Worm (Caenorhabditis elegans): ENCODE results near the gene K07H8.5.

Gene K07H8.5

DNA sequence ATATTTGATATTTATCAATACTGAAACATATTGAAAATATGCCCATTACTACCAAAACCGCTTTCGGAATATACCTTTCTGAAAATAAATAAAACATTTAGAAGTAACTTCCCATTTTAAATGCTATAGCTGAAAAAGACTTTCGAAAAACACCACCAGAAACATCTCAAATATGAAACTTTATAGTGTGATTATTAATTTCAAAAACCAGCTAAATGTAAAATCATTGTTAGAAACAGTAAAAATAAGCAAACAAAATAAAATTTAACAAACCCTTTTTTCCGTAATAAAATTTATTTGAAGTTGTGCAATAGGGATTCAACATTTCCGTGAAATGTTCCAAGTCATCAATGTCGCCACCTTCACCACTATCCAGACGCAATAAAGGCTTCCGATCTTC lies at the start of gene K07H8.5, which contains the start of gene K07H8.8:
Gene K07H8.5, plus strand, starts transcription at position 301 of the 400 bp plus-strand sequence.
Gene K07H8.8, minus strand, starts transcription at position 389 of the 400 bp plus-strand sequence.
- no peak for TF ChIP-seq tra-4 (tag; optimal IDR thresholded peaks at IDR 0.05)
- TF ChIP-seq flt-1 (GFP tag; IDR thresholded peaks at IDR 0.05) = no peak
- TF ChIP-seq ama-1 (optimal IDR thresholded peaks at IDR 0.05) = no peak
- no peak for TF ChIP-seq F13C5.2 (tag; optimal IDR thresholded peaks at IDR 0.05)
- no peak for TF ChIP-seq aly-1 (tag; optimal IDR thresholded peaks at IDR 0.05)
- no peak for TF ChIP-seq ceh-36 (tag; optimal IDR thresholded peaks at IDR 0.05)
- no peak for TF ChIP-seq scrt-1 (GFP tag; IDR thresholded peaks at IDR 0.05)
- no peak for TF ChIP-seq hmg-4 (GFP tag; optimal IDR thresholded peaks at IDR 0.05)
- TF ChIP-seq pes-1 (GFP tag; IDR thresholded peaks at IDR 0.05) = no peak
- TF ChIP-seq ets-7 (tag; optimal IDR thresholded peaks at IDR 0.05) = no peak
- TF ChIP-seq tbx-37 (GFP tag; conservative IDR thresholded peaks at IDR 0.05) = no peak

DNA sequence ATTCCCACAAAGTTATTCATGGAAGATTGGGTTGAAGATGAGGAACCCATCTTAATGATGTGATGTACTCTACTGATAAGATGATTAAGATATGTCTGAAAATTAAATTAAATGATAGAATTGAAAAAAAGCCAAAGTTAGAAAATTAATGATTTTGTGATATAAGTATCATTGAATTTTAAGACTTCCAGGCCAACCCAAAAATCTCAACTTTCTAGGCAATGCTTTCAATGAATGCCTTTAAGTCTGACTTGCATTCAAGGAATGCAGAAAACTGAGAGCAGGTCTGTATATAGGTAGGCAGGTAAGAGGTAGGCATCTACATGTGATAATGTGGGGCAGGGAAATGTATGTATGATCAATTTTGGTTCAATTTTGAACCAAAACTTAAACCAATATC lies 48.1 kb upstream of the K07H8.5 start, which contains the start of gene ocr-2:
Gene ocr-2, minus strand, starts transcription at position 101 of the 400 bp plus-strand sequence.
- TF ChIP-seq hmbx-1 (tag; optimal IDR thresholded peaks at IDR 0.05) (no peak), B0310.2 (tag; optimal IDR thresholded peaks at IDR 0.05) (no peak), ceh-13 (GFP tag; optimal IDR thresholded peaks at IDR 0.05) (no peak), scrt-1 (GFP tag; IDR thresholded peaks at IDR 0.05) (no peak), ama-1 (optimal IDR thresholded peaks at IDR 0.05) (no peak), hmg-4 (GFP tag; optimal IDR thresholded peaks at IDR 0.05) (no peak), ets-7 (tag; optimal IDR thresholded peaks at IDR 0.05) (no peak), tbx-37 (GFP tag; conservative IDR thresholded peaks at IDR 0.05) (no peak), ceh-36 (tag; optimal IDR thresholded peaks at IDR 0.05) (no peak), hnd-1 (tag; optimal IDR thresholded peaks at IDR 0.05) (no peak), tbx-11 (GFP tag; IDR thresholded peaks at IDR 0.05) (no peak), F13C5.2 (tag; optimal IDR thresholded peaks at IDR 0.05) (no peak), aly-1 (tag; optimal IDR thresholded peaks at IDR 0.05) (no peak), sea-1 (GFP tag; conservative IDR thresholded peaks at IDR 0.05) (no peak), flt-1 (GFP tag; IDR thresholded peaks at IDR 0.05) (no peak), tra-4 (tag; optimal IDR thresholded peaks at IDR 0.05) (no peak), pes-1 (GFP tag; IDR thresholded peaks at IDR 0.05) (no peak)

DNA sequence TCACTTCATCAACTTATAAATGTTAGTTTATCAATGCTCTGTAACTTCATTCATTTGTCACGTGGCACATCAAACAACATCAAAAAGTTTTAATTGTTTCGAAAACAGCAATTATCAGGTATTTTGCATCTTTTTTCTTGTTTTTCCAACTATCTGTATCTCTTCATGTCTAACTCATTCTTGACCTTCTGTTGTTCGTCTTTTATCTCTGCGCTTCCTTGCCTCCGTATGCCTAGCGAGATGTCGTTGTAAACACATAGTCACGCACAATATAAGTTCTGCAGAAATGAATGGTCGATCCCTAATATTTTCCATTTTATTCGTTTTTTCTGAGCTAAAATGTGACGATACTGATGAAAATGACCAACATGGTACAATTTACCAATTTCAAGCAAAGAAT lies 46.2 kb upstream of the K07H8.5 start, which contains the start of gene gpx-6:
Gene gpx-6, plus strand, starts transcription at position 257 of the 400 bp plus-strand sequence.
- no peak for TF ChIP-seq tra-4 (tag; optimal IDR thresholded peaks at IDR 0.05)
- no peak for TF ChIP-seq ama-1 (optimal IDR thresholded peaks at IDR 0.05)
- no peak for TF ChIP-seq F13C5.2 (tag; optimal IDR thresholded peaks at IDR 0.05)
- TF ChIP-seq ceh-13 (GFP tag; optimal IDR thresholded peaks at IDR 0.05) = no peak
- no peak for TF ChIP-seq hnd-1 (tag; optimal IDR thresholded peaks at IDR 0.05)
- TF ChIP-seq hmg-4 (GFP tag; optimal IDR thresholded peaks at IDR 0.05) = no peak
- TF ChIP-seq B0310.2 (tag; optimal IDR thresholded peaks at IDR 0.05) = no peak
- TF ChIP-seq flt-1 (GFP tag; IDR thresholded peaks at IDR 0.05) = no peak
- no peak for TF ChIP-seq ets-7 (tag; optimal IDR thresholded peaks at IDR 0.05)
- TF ChIP-seq tbx-11 (GFP tag; IDR thresholded peaks at IDR 0.05) = no peak
- no peak for TF ChIP-seq scrt-1 (GFP tag; IDR thresholded peaks at IDR 0.05)
- TF ChIP-seq aly-1 (tag; optimal IDR thresholded peaks at IDR 0.05) = no peak
- TF ChIP-seq pes-1 (GFP tag; IDR thresholded peaks at IDR 0.05) = no peak
- TF ChIP-seq ceh-36 (tag; optimal IDR thresholded peaks at IDR 0.05) = no peak
- TF ChIP-seq sea-1 (GFP tag; conservative IDR thresholded peaks at IDR 0.05) = no peak
- TF ChIP-seq tbx-37 (GFP tag; conservative IDR thresholded peaks at IDR 0.05) = no peak
- TF ChIP-seq hmbx-1 (tag; optimal IDR thresholded peaks at IDR 0.05) = no peak

DNA sequence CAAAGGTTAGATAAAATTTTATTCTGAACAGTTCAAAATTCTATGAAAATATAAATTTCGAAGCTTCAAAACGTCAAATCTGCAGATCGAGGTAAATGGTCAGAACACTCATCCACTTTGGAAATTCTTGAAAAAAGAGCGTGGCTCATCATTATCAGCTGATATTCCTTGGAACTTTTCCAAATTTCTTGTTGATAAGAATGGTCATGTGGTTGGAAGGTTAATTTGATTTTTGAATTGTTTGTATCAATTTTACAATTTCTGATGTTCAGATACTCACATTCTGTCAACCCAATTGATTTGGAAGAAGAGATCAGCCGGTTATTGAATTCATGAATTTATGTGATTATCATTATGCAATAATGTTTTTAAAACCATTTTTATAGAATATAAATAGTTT lies 45.1 kb upstream of the K07H8.5 start:
- no peak for TF ChIP-seq ets-7 (tag; optimal IDR thresholded peaks at IDR 0.05)
- TF ChIP-seq F13C5.2 (tag; optimal IDR thresholded peaks at IDR 0.05) = no peak
- TF ChIP-seq aly-1 (tag; optimal IDR thresholded peaks at IDR 0.05) = no peak
- no peak for TF ChIP-seq sea-1 (GFP tag; conservative IDR thresholded peaks at IDR 0.05)
- TF ChIP-seq hmbx-1 (tag; optimal IDR thresholded peaks at IDR 0.05) = no peak
- TF ChIP-seq tbx-11 (GFP tag; IDR thresholded peaks at IDR 0.05) = no peak
- TF ChIP-seq hnd-1 (tag; optimal IDR thresholded peaks at IDR 0.05) = no peak
- TF ChIP-seq tra-4 (tag; optimal IDR thresholded peaks at IDR 0.05) = no peak
- TF ChIP-seq tbx-37 (GFP tag; conservative IDR thresholded peaks at IDR 0.05) = no peak

DNA sequence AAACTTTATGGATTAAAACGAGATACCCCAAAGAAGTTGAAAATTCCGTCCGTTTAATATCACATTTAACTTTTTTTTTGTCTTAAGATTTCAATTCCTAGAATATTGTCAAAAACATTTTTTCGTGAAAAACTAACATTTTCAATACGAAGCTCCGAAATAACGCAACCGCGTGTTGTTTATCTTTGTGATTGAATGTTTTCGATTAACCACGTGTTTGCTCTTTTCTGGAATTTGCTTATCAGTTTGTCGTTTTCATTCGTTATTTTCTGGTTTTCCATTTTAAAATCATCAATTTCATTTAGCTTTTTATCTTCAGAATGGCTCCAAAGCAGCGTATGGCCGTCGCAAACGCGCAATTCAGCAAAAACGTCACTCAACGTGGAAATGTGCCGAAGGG lies 42.8 kb upstream of the K07H8.5 start, which contains the start of gene serp-1.2:
Gene serp-1.2, plus strand, starts transcription at position 318 of the 400 bp plus-strand sequence.
- TF ChIP-seq ceh-13 (GFP tag; optimal IDR thresholded peaks at IDR 0.05) (no peak), aly-1 (tag; optimal IDR thresholded peaks at IDR 0.05) (no peak), scrt-1 (GFP tag; IDR thresholded peaks at IDR 0.05) (no peak), ceh-36 (tag; optimal IDR thresholded peaks at IDR 0.05) (no peak), hmg-4 (GFP tag; optimal IDR thresholded peaks at IDR 0.05) (no peak), hmbx-1 (tag; optimal IDR thresholded peaks at IDR 0.05) (no peak), tra-4 (tag; optimal IDR thresholded peaks at IDR 0.05) (no peak), sea-1 (GFP tag; conservative IDR thresholded peaks at IDR 0.05) (no peak), pes-1 (GFP tag; IDR thresholded peaks at IDR 0.05) (no peak), ets-7 (tag; optimal IDR thresholded peaks at IDR 0.05) (no peak), hnd-1 (tag; optimal IDR thresholded peaks at IDR 0.05) (no peak)

DNA sequence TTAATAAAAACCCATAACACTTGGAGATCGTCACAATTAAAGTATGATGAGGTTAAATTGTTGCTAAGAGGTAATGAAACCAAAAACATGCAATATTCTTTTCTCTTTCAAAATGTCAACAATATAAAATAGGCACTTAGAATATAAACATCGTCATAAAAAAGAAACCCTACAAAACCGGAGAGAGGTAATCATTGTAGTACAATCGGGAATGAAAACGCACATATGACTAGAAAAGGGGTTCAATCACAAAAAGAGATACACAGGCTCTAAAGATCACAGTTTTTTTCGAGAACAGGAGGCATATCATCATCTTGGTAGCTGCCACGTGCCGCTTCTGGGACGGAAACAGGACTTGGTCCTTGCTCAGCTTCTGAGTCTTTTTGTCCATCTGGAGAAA lies 41.6 kb upstream of the K07H8.5 start:
- TF ChIP-seq tra-4 (tag; optimal IDR thresholded peaks at IDR 0.05) (no peak), ets-7 (tag; optimal IDR thresholded peaks at IDR 0.05) (no peak), pes-1 (GFP tag; IDR thresholded peaks at IDR 0.05) (no peak), hmg-4 (GFP tag; optimal IDR thresholded peaks at IDR 0.05) (no peak), sea-1 (GFP tag; conservative IDR thresholded peaks at IDR 0.05) (no peak), ceh-36 (tag; optimal IDR thresholded peaks at IDR 0.05) (no peak), ceh-13 (GFP tag; optimal IDR thresholded peaks at IDR 0.05) (no peak), tbx-11 (GFP tag; IDR thresholded peaks at IDR 0.05) (no peak), tbx-37 (GFP tag; conservative IDR thresholded peaks at IDR 0.05) (no peak), hnd-1 (tag; optimal IDR thresholded peaks at IDR 0.05) (no peak), ama-1 (optimal IDR thresholded peaks at IDR 0.05) (no peak), aly-1 (tag; optimal IDR thresholded peaks at IDR 0.05) (no peak), flt-1 (GFP tag; IDR thresholded peaks at IDR 0.05) (no peak), B0310.2 (tag; optimal IDR thresholded peaks at IDR 0.05) (no peak), scrt-1 (GFP tag; IDR thresholded peaks at IDR 0.05) (no peak)

DNA sequence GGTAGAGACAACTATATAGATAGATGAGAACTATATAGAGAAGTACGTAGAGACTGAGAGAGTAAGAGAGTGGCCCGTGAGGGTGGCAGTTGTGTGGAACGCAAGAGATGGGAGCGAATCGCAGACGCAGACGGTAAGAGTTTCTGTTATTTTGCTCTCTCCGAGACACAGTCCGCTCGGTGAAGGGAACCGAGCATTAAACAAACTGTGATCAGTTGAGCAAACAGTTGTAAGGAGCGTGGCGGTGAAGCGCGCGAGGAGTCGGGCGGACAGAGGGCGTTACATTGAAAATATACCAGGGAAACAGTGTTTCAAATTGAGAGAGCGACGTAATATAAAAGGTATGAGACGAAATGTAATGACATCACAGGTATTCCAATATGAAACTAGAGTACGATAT lies 38.6 kb upstream of the K07H8.5 start:
- no peak for TF ChIP-seq ama-1 (optimal IDR thresholded peaks at IDR 0.05)
- TF ChIP-seq B0310.2 (tag; optimal IDR thresholded peaks at IDR 0.05) = peak; percentile 25
- no peak for TF ChIP-seq tra-4 (tag; optimal IDR thresholded peaks at IDR 0.05)
- no peak for TF ChIP-seq hmbx-1 (tag; optimal IDR thresholded peaks at IDR 0.05)
- TF ChIP-seq pes-1 (GFP tag; IDR thresholded peaks at IDR 0.05) = no peak
- TF ChIP-seq hmg-4 (GFP tag; optimal IDR thresholded peaks at IDR 0.05) = no peak
- TF ChIP-seq scrt-1 (GFP tag; IDR thresholded peaks at IDR 0.05) = no peak
- TF ChIP-seq aly-1 (tag; optimal IDR thresholded peaks at IDR 0.05) = no peak
- no peak for TF ChIP-seq tbx-11 (GFP tag; IDR thresholded peaks at IDR 0.05)
- TF ChIP-seq F13C5.2 (tag; optimal IDR thresholded peaks at IDR 0.05) = peak; percentile 1
- TF ChIP-seq hnd-1 (tag; optimal IDR thresholded peaks at IDR 0.05) = no peak
- TF ChIP-seq tbx-37 (GFP tag; conservative IDR thresholded peaks at IDR 0.05) = no peak

Measured in whole organism, early embryonic.